Worm (Caenorhabditis elegans): ENCODE measurements around the gene lido-12.

- TF ChIP-seq Y75B8A.6 (GFP tag; IDR thresholded peaks at IDR 0.05) = no peak
- TF ChIP-seq lin-15B (tag; optimal IDR thresholded peaks at IDR 0.05) = no peak
Observed at ce11 chrII:3056266-3056872, 50.8 kb downstream of the lido-12 start, which contains the start of gene lin-8.

Measured in whole organism, L4 larva.